Fruit fly (Drosophila melanogaster) whole organism, embryonic: ENCODE measurements around the gene CG10510.

Experiments used
- CG10147 ChIP-seq: fragments of 200-800 bp; sonication (Bioruptor generic); optimal IDR thresholded peaks from 2 replicates; lab custom pipeline; 2019; ENCODE audit warnings: missing biosample characterization, mild to moderate bottlenecking, missing genetic modification characterization, moderate library complexity
- CG11398 ChIP-seq: fragments of 200-800 bp; sonication (Bioruptor generic); optimal IDR thresholded peaks from 2 replicates; lab custom pipeline; 2016; ENCODE audit warnings: missing biosample characterization, missing genetic modification characterization
- CG11456 ChIP-seq: fragments of 200-800 bp; sonication (Bioruptor generic); IDR thresholded peaks from 3 replicates; pipeline ENCODE4 v1.3.6; 2022; ENCODE audit warnings: missing biosample characterization, missing genetic modification characterization
- CG12219 ChIP-seq: fragments of 200-800 bp; sonication (Bioruptor generic); optimal IDR thresholded peaks from 3 replicates; lab custom pipeline; 2018; ENCODE audit warnings: missing biosample characterization, mild to moderate bottlenecking, missing genetic modification characterization
- CG15269 ChIP-seq: fragments of 200-800 bp; sonication (Bioruptor generic); optimal IDR thresholded peaks from 2 replicates; lab custom pipeline; 2018; ENCODE audit warnings: missing biosample characterization, mild to moderate bottlenecking, missing genetic modification characterization, moderate library complexity
- CG1529 ChIP-seq: fragments of 200-800 bp; sonication (Bioruptor generic); optimal IDR thresholded peaks from 3 replicates; lab custom pipeline; 2018; ENCODE audit warnings: missing biosample characterization, missing genetic modification characterization
- CG16779 ChIP-seq: fragments of 200-800 bp; sonication (Bioruptor generic); IDR thresholded peaks from 2 replicates; pipeline ENCODE4 v1.3.6; 2022; ENCODE audit warnings: missing biosample characterization, missing genetic modification characterization
- CG18011 ChIP-seq: fragments of 200-800 bp; sonication (Bioruptor generic); optimal IDR thresholded peaks from 2 replicates; lab custom pipeline; 2017; ENCODE audit warnings: missing biosample characterization, missing genetic modification characterization, mild to moderate bottlenecking, moderate library complexity, missing genotype
- CG2129 ChIP-seq: fragments of 200-800 bp; sonication (Bioruptor generic); IDR thresholded peaks from 2 replicates; pipeline ENCODE4 v1.3.6; 2022; ENCODE audit warnings: missing biosample characterization, missing genetic modification characterization; ENCODE audit not compliant: partially characterized antibody
- CG2889 ChIP-seq: fragments of 200-800 bp; sonication (Bioruptor generic); IDR thresholded peaks from 3 replicates; pipeline ENCODE4 v1.3.6; 2022; ENCODE audit warnings: missing biosample characterization, missing genetic modification characterization
- CG3163 ChIP-seq: fragments of 200-800 bp; sonication (Bioruptor generic); optimal IDR thresholded peaks from 3 replicates; lab custom pipeline; 2016; ENCODE audit warnings: missing biosample characterization, missing genetic modification characterization
- CG3995 ChIP-seq: fragments of 200-800 bp; sonication (Bioruptor generic); optimal IDR thresholded peaks from 3 replicates; lab custom pipeline; 2016; ENCODE audit warnings: missing biosample characterization, missing genetic modification characterization
- CG7745 ChIP-seq: fragments of 200-800 bp; sonication (Bioruptor generic); optimal IDR thresholded peaks from 2 replicates; lab custom pipeline; 2018; ENCODE audit warnings: missing biosample characterization, mild to moderate bottlenecking, missing genetic modification characterization, moderate library complexity
- CG8359 ChIP-seq: fragments of 200-800 bp; sonication (Bioruptor generic); optimal IDR thresholded peaks from 2 replicates; lab custom pipeline; 2017; ENCODE audit warnings: missing biosample characterization, mild to moderate bottlenecking, missing genetic modification characterization, borderline replicate concordance
- Deaf1 ChIP-seq: fragments of 200-800 bp; optimal IDR thresholded peaks from 3 replicates; lab custom pipeline; 2019; ENCODE audit warnings: missing biosample characterization, mild to moderate bottlenecking, missing genetic modification characterization, moderate library complexity
- Eip74EF ChIP-seq, 2 experiments: fragments of 200-800 bp in 1 of 2; fragments of >200 bp in 1 of 2; sonication (Bioruptor generic) in 1 of 2; optimal IDR thresholded peaks; 2 replicates each; lab custom pipeline; 2017 to 2019; ENCODE audit warnings: missing biosample characterization in 2 of 2, missing genetic modification characterization in 2 of 2, mild to moderate bottlenecking in 1 of 2, moderate library complexity in 1 of 2
- Hand ChIP-seq: fragments of 200-800 bp; sonication (Bioruptor generic); optimal IDR thresholded peaks from 2 replicates; lab custom pipeline; 2017; ENCODE audit warnings: mild to moderate bottlenecking, missing biosample characterization, missing genetic modification reagents, missing genetic modification characterization
- Hr51 ChIP-seq, 2 experiments: fragments of 200-800 bp; sonication (Bioruptor generic); optimal IDR thresholded peaks; 2 replicates in 1 of 2; 3 replicates in 1 of 2; lab custom pipeline; 2016 to 2018; ENCODE audit warnings: missing biosample characterization in 2 of 2, missing genetic modification characterization in 2 of 2, mild to moderate bottlenecking in 1 of 2, moderate library complexity in 1 of 2
- Med ChIP-seq: fragments of 200-800 bp; sonication (Bioruptor generic); peaks from one replicate; lab custom pipeline; 2016; ENCODE audit warnings: missing biosample characterization, missing genetic modification characterization, mild to moderate bottlenecking, inconsistent platforms, moderate library complexity
- bab2 ChIP-seq: fragments of 200-800 bp; sonication (Bioruptor generic); optimal IDR thresholded peaks from 2 replicates; lab custom pipeline; 2016; ENCODE audit warnings: missing biosample characterization, missing genetic modification characterization
- chinmo ChIP-seq: fragments of 200-800 bp; sonication (Bioruptor generic); IDR thresholded peaks from 4 replicates; pipeline ENCODE4 v1.3.6; 2022; ENCODE audit warnings: missing biosample characterization, missing genetic modification characterization; ENCODE audit not compliant: partially characterized antibody
- chn ChIP-seq: fragments of 200-800 bp; sonication (Bioruptor generic); optimal IDR thresholded peaks from 2 replicates; lab custom pipeline; 2016; ENCODE audit warnings: missing biosample characterization, missing genetic modification characterization
- crc ChIP-seq: fragments of 200-800 bp; sonication (Bioruptor generic); optimal IDR thresholded peaks from 2 replicates; lab custom pipeline; 2016; ENCODE audit warnings: missing biosample characterization, missing genetic modification characterization
- croc ChIP-seq: fragments of 200-800 bp; sonication (Bioruptor generic); conservative IDR thresholded peaks from 3 replicates; pipeline ENCODE4 v1.3.6; 2022; ENCODE audit warnings: missing biosample characterization, missing genetic modification characterization
- cwo ChIP-seq: fragments of 200-800 bp; sonication (Bioruptor generic); optimal IDR thresholded peaks from 3 replicates; lab custom pipeline; 2017; ENCODE audit warnings: missing biosample characterization, missing genetic modification characterization, mild to moderate bottlenecking, moderate library complexity, missing genetic modification reagents
- dpn ChIP-seq, 2 experiments: fragments of 200-800 bp; sonication (Bioruptor generic); optimal IDR thresholded peaks; 3 replicates each; lab custom pipeline; 2016; ENCODE audit warnings: missing biosample characterization in 2 of 2, missing genetic modification characterization in 2 of 2
- exex ChIP-seq: fragments of 200-800 bp; sonication (Bioruptor generic); optimal IDR thresholded peaks from 4 replicates; lab custom pipeline; 2018; ENCODE audit warnings: missing biosample characterization, mild to moderate bottlenecking, missing genetic modification characterization, moderate library complexity
- ftz-f1 ChIP-seq: fragments of 200-800 bp; sonication (Bioruptor generic); optimal IDR thresholded peaks from 2 replicates; lab custom pipeline; 2016; ENCODE audit warnings: missing biosample characterization, missing genetic modification characterization
- gsb ChIP-seq: fragments of 200-800 bp; sonication (Bioruptor generic); IDR thresholded peaks from 2 replicates; pipeline ENCODE4 v1.3.6; 2022; ENCODE audit warnings: missing biosample characterization, missing genetic modification characterization
- inv ChIP-seq: fragments of 200-800 bp; sonication (Bioruptor generic); IDR thresholded peaks from 2 replicates; pipeline ENCODE4 v1.3.6; 2022; ENCODE audit warnings: missing biosample characterization, missing genetic modification characterization; ENCODE audit not compliant: partially characterized antibody
- lab ChIP-seq: fragments of 200-800 bp; sonication (Bioruptor generic); optimal IDR thresholded peaks from 3 replicates; lab custom pipeline; 2017; ENCODE audit warnings: missing biosample characterization, missing genetic modification characterization, mild to moderate bottlenecking, moderate library complexity, missing genetic modification reagents
- lmd ChIP-seq: fragments of 200-800 bp; sonication (Bioruptor generic); IDR thresholded peaks from 2 replicates; pipeline ENCODE4 v1.3.6; 2022; ENCODE audit warnings: missing biosample characterization, missing genetic modification characterization
- lola ChIP-seq, 3 experiments: fragments of >200 bp in 2 of 3; fragments of 200-800 bp in 1 of 3; sonication (Bioruptor generic) in 1 of 3; optimal IDR thresholded peaks; 2 replicates each; lab custom pipeline; 2017 to 2019; ENCODE audit warnings: missing biosample characterization in 3 of 3, missing genetic modification characterization in 3 of 3, mild to moderate bottlenecking in 1 of 3, moderate library complexity in 1 of 3
- repo ChIP-seq: fragments of 200-800 bp; sonication (Bioruptor generic); optimal IDR thresholded peaks from 2 replicates; lab custom pipeline; 2016; ENCODE audit warnings: missing biosample characterization, missing genetic modification characterization
- run ChIP-seq: fragments of 200-800 bp; sonication (Bioruptor generic); optimal IDR thresholded peaks from 3 replicates; lab custom pipeline; 2018; ENCODE audit warnings: missing biosample characterization, mild to moderate bottlenecking, missing genetic modification characterization
- slp2 ChIP-seq: fragments of 200-800 bp; sonication (Bioruptor generic); optimal IDR thresholded peaks from 2 replicates; lab custom pipeline; 2016; ENCODE audit warnings: missing biosample characterization, missing genetic modification characterization
- sr ChIP-seq: fragments of 200-800 bp; sonication (Bioruptor generic); IDR thresholded peaks from 3 replicates; pipeline ENCODE4 v1.3.6; 2022; ENCODE audit warnings: missing biosample characterization, missing genetic modification characterization
- trem ChIP-seq: fragments of 200-800 bp; optimal IDR thresholded peaks from 3 replicates; lab custom pipeline; 2019; ENCODE audit warnings: missing biosample characterization, mild to moderate bottlenecking, missing genetic modification characterization, moderate library complexity
- usp ChIP-seq: fragments of >200 bp; optimal IDR thresholded peaks from 2 replicates; lab custom pipeline; 2017; ENCODE audit warnings: missing biosample characterization, missing genetic modification characterization
- wek ChIP-seq: fragments of 200-800 bp; sonication (Bioruptor generic); optimal IDR thresholded peaks from 3 replicates; lab custom pipeline; 2018; ENCODE audit warnings: missing biosample characterization, mild to moderate bottlenecking, missing genetic modification characterization, moderate library complexity

CG10510 gene

dm6 chr3L:21220100-21220499, 10.2 kb upstream of the CG10510 start, which contains the start of gene CG43219 (continued):
- no peak for TF ChIP-seq chn
- TF ChIP-seq, all 482 proteins: peak for 4

- TF ChIP-seq chinmo (GFP tag; lab: Robert Waterston, UW), result peak; percentile 93; the same call in 3 of the 4 replicates
- no peak for TF ChIP-seq usp (GFP tag; lab: Kevin White, UChicago)
- TF ChIP-seq CG3995 (GFP tag; lab: Kevin White, UChicago), result no peak
- TF ChIP-seq CG16779 (GFP tag; lab: Robert Waterston, UW), result no peak
- no peak for TF ChIP-seq gsb (GFP tag; lab: Robert Waterston, UW)
- no peak for TF ChIP-seq wek (GFP tag; lab: Kevin White, UChicago)
- no peak for TF ChIP-seq CG11398 (GFP tag; lab: Kevin White, UChicago)
- no peak for TF ChIP-seq CG1529 (GFP tag; lab: Kevin White, UChicago)
- peak; percentile 59 for TF ChIP-seq cwo (GFP tag; lab: Kevin White, UChicago)
- peak; percentile 65 for TF ChIP-seq Med
- TF ChIP-seq dpn (GFP tag; optimal IDR thresholded peaks at IDR 0.05; lab: Kevin White, UChicago), result no peak
- no peak for TF ChIP-seq lmd (GFP tag; lab: Robert Waterston, UW)
- no peak for TF ChIP-seq exex
- TF ChIP-seq slp2 (GFP tag; lab: Kevin White, UChicago), result no peak
- no peak for TF ChIP-seq CG12219 (GFP tag; lab: Kevin White, UChicago)
- no peak for TF ChIP-seq Hr51 (GFP tag; optimal IDR thresholded peaks at IDR 0.05; lab: Kevin White, UChicago)
- no peak for TF ChIP-seq croc (GFP tag; lab: Robert Waterston, UW)
- TF ChIP-seq sr (GFP tag; lab: Robert Waterston, UW), result peak; percentile 91
- no peak for TF ChIP-seq repo (GFP tag; lab: Kevin White, UChicago)
- no peak for TF ChIP-seq lola (GFP tag; optimal IDR thresholded peaks at IDR 0.05; lab: Kevin White, UChicago)
- TF ChIP-seq CG3163, result no peak
- no peak for TF ChIP-seq CG15269 (tag; lab: Kevin White, UChicago)
- TF ChIP-seq run (tag; lab: Kevin White, UChicago), result no peak
- no peak for TF ChIP-seq crc
- no peak for TF ChIP-seq Hand (GFP tag; lab: Kevin White, UChicago)
- TF ChIP-seq ftz-f1 (GFP tag; lab: Kevin White, UChicago), result peak; percentile 65
- no peak for TF ChIP-seq CG2889 (GFP tag; lab: Robert Waterston, UW)
- no peak for TF ChIP-seq CG8359 (GFP tag; lab: Kevin White, UChicago)
- no peak for TF ChIP-seq inv (GFP tag; lab: Robert Waterston, UW)
- peak in 1 of 2 experiments; percentile 50 for TF ChIP-seq Eip74EF (GFP tag; optimal IDR thresholded peaks at IDR 0.05; lab: Kevin White, UChicago)
- TF ChIP-seq trem (tag; lab: Kevin White, UChicago), result no peak
- no peak for TF ChIP-seq CG7745 (tag; lab: Kevin White, UChicago)
- no peak for TF ChIP-seq CG11456 (GFP tag; lab: Robert Waterston, UW)
- TF ChIP-seq bab2 (GFP tag; lab: Kevin White, UChicago), result no peak
- TF ChIP-seq lab (GFP tag; lab: Kevin White, UChicago), result no peak
- no peak for TF ChIP-seq CG10147
- TF ChIP-seq CG2129, result no peak
- no peak for TF ChIP-seq Deaf1 (tag; lab: Kevin White, UChicago)
- no peak for TF ChIP-seq CG18011 (GFP tag; lab: Kevin White, UChicago)
- TF ChIP-seq, all 482 proteins: peak for 6
Measured at dm6 chr3L:21219160-21219559, 9.3 kb upstream of the CG10510 start.
